Worm (Caenorhabditis elegans): ENCODE results near the gene srbc-70.
A peak's percentile ranks its signal among the peaks of the same experiment; 100 is the strongest.

Gene srbc-70

ce11 chrIV:4265951-4266350 is 38.1 kb upstream of the srbc-70 start:
- peak; percentile 60; the same call in 1 of the 2 replicates for TF ChIP-seq set-16 (GFP tag; IDR thresholded peaks at IDR 0.05)
- 0 out of 2 replicates have a peak, but pooled peaks have one; percentile 35 for TF ChIP-seq dmd-8 (GFP tag; IDR thresholded peaks at IDR 0.05)
- no peak for TF ChIP-seq unc-62 (GFP tag; optimal IDR thresholded peaks at IDR 0.05 in 1 of 2)
- TF ChIP-seq unc-62 (tag; optimal IDR thresholded peaks at IDR 0.05), result no peak

ce11 chrIV:4265224-4265623 is 37.4 kb upstream of the srbc-70 start, which contains the start of gene F36A4.5:
Gene F36A4.5 (plus strand): TSS chrIV:4265524.
- no peak for TF ChIP-seq ceh-20 (GFP tag; IDR thresholded peaks at IDR 0.05)
- no peak for TF ChIP-seq php-3 (GFP tag; IDR thresholded peaks at IDR 0.05)
- TF ChIP-seq spr-3 (GFP tag; optimal IDR thresholded peaks at IDR 0.05), result no peak
- TF ChIP-seq unc-130 (GFP tag; optimal IDR thresholded peaks at IDR 0.05), result no peak
- TF ChIP-seq gei-8 (GFP tag; optimal IDR thresholded peaks at IDR 0.05), result no peak
- TF ChIP-seq daf-8 (GFP tag; IDR thresholded peaks at IDR 0.05), result no peak
- TF ChIP-seq lin-38 (GFP tag; IDR thresholded peaks at IDR 0.05), result no peak
- TF ChIP-seq madf-5 (GFP tag; IDR thresholded peaks at IDR 0.05), result no peak

ce11 chrIV:4264649-4265048 is 36.8 kb upstream of the srbc-70 start:
- TF ChIP-seq php-3 (GFP tag; IDR thresholded peaks at IDR 0.05), result 0 out of 2 replicates have a peak, but pooled peaks have one; percentile 24
- TF ChIP-seq pha-4 (GFP tag; IDR thresholded peaks at IDR 0.05), result peak; percentile 55; the same call in 1 of the 2 replicates
- no peak for TF ChIP-seq pha-4 (tag; optimal IDR thresholded peaks at IDR 0.05)
- no peak for TF ChIP-seq lin-38 (GFP tag; IDR thresholded peaks at IDR 0.05)
- peak; percentile 98 for TF ChIP-seq set-16 (GFP tag; IDR thresholded peaks at IDR 0.05)

- TF ChIP-seq egl-27 (tag; optimal IDR thresholded peaks at IDR 0.05) (no peak), mxl-2 (GFP tag; conservative IDR thresholded peaks at IDR 0.05) (no peak), lin-39 (tag; optimal IDR thresholded peaks at IDR 0.05) (no peak), nhr-102 (tag; optimal IDR thresholded peaks at IDR 0.05) (no peak), dpl-1 (GFP tag; optimal IDR thresholded peaks at IDR 0.05) (no peak), F26F4.8 (GFP tag; conservative IDR thresholded peaks at IDR 0.05) (no peak), daf-16 (GFP tag; optimal IDR thresholded peaks at IDR 0.05) (no peak), daf-16 (tag; optimal IDR thresholded peaks at IDR 0.05) (no peak), mep-1 (tag; optimal IDR thresholded peaks at IDR 0.05) (no peak)
Observed at ce11 chrIV:4262993-4263392, 35.2 kb upstream of the srbc-70 start, which contains the start of gene col-33. Gene col-33 (plus strand): TSS chrIV:4263293.

- TF ChIP-seq hif-1 (tag; optimal IDR thresholded peaks at IDR 0.05) (no peak), hlh-11 (tag; optimal IDR thresholded peaks at IDR 0.05) (peak; percentile 19), aly-2 (tag; optimal IDR thresholded peaks at IDR 0.05) (no peak), pqm-1 (tag; optimal IDR thresholded peaks at IDR 0.05) (peak; percentile 74), ceh-20 (GFP tag; IDR thresholded peaks at IDR 0.05) (no peak), php-3 (GFP tag; IDR thresholded peaks at IDR 0.05) (no peak), unc-62 (GFP tag; optimal IDR thresholded peaks at IDR 0.05 in 1 of 2) (peak in 1 of 2 experiments; percentile 70), unc-62 (tag; optimal IDR thresholded peaks at IDR 0.05) (no peak), Y105C5A.15 (GFP tag; IDR thresholded peaks at IDR 0.05) (no peak), nhr-28 (tag; optimal IDR thresholded peaks at IDR 0.05) (peak; percentile 45), nhr-76 (tag; optimal IDR thresholded peaks at IDR 0.05) (no peak), dmd-6 (GFP tag; IDR thresholded peaks at IDR 0.05) (peak; percentile 58), nhr-6 (tag; optimal IDR thresholded peaks at IDR 0.05) (no peak), fos-1 (tag; optimal IDR thresholded peaks at IDR 0.05) (no peak)
Observed at ce11 chrIV:4259433-4259832, 31.6 kb upstream of the srbc-70 start.
